Fruit fly (Drosophila melanogaster) whole organism, embryonic: ENCODE measurements around the gene Mgat4b.

Source experiments
- Antp ChIP-seq: fragments of 200-800 bp; sonication (Bioruptor generic); optimal IDR thresholded peaks from 3 replicates; lab custom pipeline; 2016; ENCODE audit warnings: missing biosample characterization, missing genetic modification characterization
- Asciz ChIP-seq: fragments of 200-800 bp; sonication (Bioruptor generic); optimal IDR thresholded peaks from 2 replicates; lab custom pipeline; 2017; ENCODE audit warnings: missing biosample characterization, mild to moderate bottlenecking, missing genetic modification characterization, missing genetic modification reagents
- CG10209 ChIP-seq: fragments of 200-800 bp; sonication (Bioruptor generic); optimal IDR thresholded peaks from 3 replicates; lab custom pipeline; 2017; ENCODE audit warnings: missing biosample characterization, mild to moderate bottlenecking, missing genetic modification characterization, missing genetic modification reagents
- CG10565 ChIP-seq: fragments of 200-800 bp; sonication (Bioruptor generic); optimal IDR thresholded peaks from 3 replicates; lab custom pipeline; 2016; ENCODE audit warnings: missing biosample characterization, mild to moderate bottlenecking, missing genetic modification characterization
- CG10979 ChIP-seq: fragments of 200-800 bp; sonication (Bioruptor generic); optimal IDR thresholded peaks from 2 replicates; lab custom pipeline; 2018; ENCODE audit warnings: missing biosample characterization, mild to moderate bottlenecking, missing genetic modification characterization, moderate library complexity
- CG11456 ChIP-seq: fragments of 200-800 bp; sonication (Bioruptor generic); IDR thresholded peaks from 3 replicates; pipeline ENCODE4 v1.3.6; 2022; ENCODE audit warnings: missing biosample characterization, missing genetic modification characterization
- CG12744 ChIP-seq: fragments of 200-800 bp; sonication (Bioruptor generic); optimal IDR thresholded peaks from 2 replicates; lab custom pipeline; 2016; ENCODE audit warnings: missing biosample characterization, missing genetic modification characterization
- CG12942 ChIP-seq: fragments of 200-800 bp; sonication (Bioruptor generic); optimal IDR thresholded peaks from 3 replicates; lab custom pipeline; 2016; ENCODE audit warnings: missing biosample characterization, missing genetic modification characterization
- CG13123 ChIP-seq: fragments of 200-800 bp; sonication (Bioruptor generic); optimal IDR thresholded peaks from 2 replicates; lab custom pipeline; 2016; ENCODE audit warnings: missing biosample characterization, missing genetic modification characterization
- CG15073 ChIP-seq: fragments of 200-800 bp; sonication (Bioruptor generic); optimal IDR thresholded peaks from 2 replicates; lab custom pipeline; 2016; ENCODE audit warnings: missing biosample characterization, missing genetic modification characterization
- CG17612 ChIP-seq: fragments of 200-800 bp; sonication (Bioruptor generic); IDR thresholded peaks from 2 replicates; pipeline ENCODE4 v1.3.6; 2022; ENCODE audit warnings: missing biosample characterization, missing genetic modification characterization
- CG17912 ChIP-seq: fragments of 200-800 bp; sonication (Bioruptor generic); optimal IDR thresholded peaks from 2 replicates; lab custom pipeline; 2018; ENCODE audit warnings: missing biosample characterization, mild to moderate bottlenecking, missing genetic modification characterization
- CG1832 ChIP-seq: fragments of 200-800 bp; sonication (Bioruptor generic); optimal IDR thresholded peaks from 2 replicates; lab custom pipeline; 2017; ENCODE audit warnings: missing biosample characterization, mild to moderate bottlenecking, missing genetic modification characterization, inconsistent platforms
- CG2889 ChIP-seq: fragments of 200-800 bp; sonication (Bioruptor generic); IDR thresholded peaks from 3 replicates; pipeline ENCODE4 v1.3.6; 2022; ENCODE audit warnings: missing biosample characterization, missing genetic modification characterization
- CG30431 ChIP-seq: fragments of 200-800 bp; sonication (Bioruptor generic); optimal IDR thresholded peaks from 2 replicates; lab custom pipeline; 2017; ENCODE audit warnings: missing biosample characterization, missing genetic modification characterization
- CG7839 ChIP-seq: fragments of 200-800 bp; sonication (Bioruptor generic); optimal IDR thresholded peaks from 3 replicates; lab custom pipeline; 2018; ENCODE audit warnings: missing biosample characterization, mild to moderate bottlenecking, missing genetic modification characterization, moderate library complexity
- CG8944 ChIP-seq: fragments of 200-800 bp; sonication (Bioruptor generic); optimal IDR thresholded peaks from 3 replicates; lab custom pipeline; 2016; ENCODE audit warnings: missing biosample characterization, missing genetic modification characterization
- CG9727 ChIP-seq: fragments of 200-800 bp; sonication (Bioruptor generic); optimal IDR thresholded peaks from 3 replicates; lab custom pipeline; 2017; ENCODE audit warnings: missing biosample characterization, mild to moderate bottlenecking, missing genetic modification characterization
- CG9817 ChIP-seq: fragments of 200-800 bp; sonication (Bioruptor generic); optimal IDR thresholded peaks from 2 replicates; lab custom pipeline; 2018; ENCODE audit warnings: missing biosample characterization, mild to moderate bottlenecking, missing genetic modification characterization, moderate library complexity
- CrebB ChIP-seq: fragments of 200-800 bp; sonication (Bioruptor generic); optimal IDR thresholded peaks from 3 replicates; lab custom pipeline; 2018; ENCODE audit warnings: missing biosample characterization, mild to moderate bottlenecking, missing genetic modification characterization
- Gug ChIP-seq: fragments of 200-800 bp; sonication (Bioruptor generic); IDR thresholded peaks from 4 replicates; pipeline ENCODE4 v1.3.6; 2022; ENCODE audit warnings: missing biosample characterization, missing genetic modification characterization
- HLH54F ChIP-seq: fragments of 200-800 bp; sonication (Bioruptor generic); optimal IDR thresholded peaks from 3 replicates; lab custom pipeline; 2016; ENCODE audit warnings: missing biosample characterization, missing genetic modification characterization
- HmgD ChIP-seq: fragments of 200-800 bp; sonication (Bioruptor generic); optimal IDR thresholded peaks from 3 replicates; lab custom pipeline; 2016; ENCODE audit warnings: missing biosample characterization, missing genetic modification characterization
- MESR4 ChIP-seq: fragments of 200-800 bp; sonication (Bioruptor generic); optimal IDR thresholded peaks from 2 replicates; lab custom pipeline; 2018; ENCODE audit warnings: missing biosample characterization, mild to moderate bottlenecking, missing genetic modification characterization, moderate library complexity
- Med ChIP-seq: fragments of 200-800 bp; sonication (Bioruptor generic); peaks from one replicate; lab custom pipeline; 2016; ENCODE audit warnings: missing biosample characterization, missing genetic modification characterization, mild to moderate bottlenecking, inconsistent platforms, moderate library complexity
- Meics ChIP-seq: fragments of 200-800 bp; sonication (Bioruptor generic); optimal IDR thresholded peaks from 2 replicates; lab custom pipeline; 2017; ENCODE audit warnings: missing biosample characterization, mild to moderate bottlenecking, missing genetic modification characterization
- Myb ChIP-seq: fragments of 200-800 bp; sonication (Bioruptor generic); optimal IDR thresholded peaks from 2 replicates; lab custom pipeline; 2016; ENCODE audit warnings: missing biosample characterization, missing genetic modification characterization
- Nf-YB ChIP-seq: fragments of 200-800 bp; sonication (Bioruptor generic); optimal IDR thresholded peaks from 3 replicates; lab custom pipeline; 2019; ENCODE audit warnings: missing biosample characterization, mild to moderate bottlenecking, missing genetic modification characterization, moderate library complexity
- Poxn ChIP-seq: fragments of 200-800 bp; sonication (Bioruptor generic); IDR thresholded peaks from 2 replicates; pipeline ENCODE4 v1.3.6; 2022; ENCODE audit warnings: missing biosample characterization, missing genetic modification characterization
- TFAM ChIP-seq: fragments of 200-800 bp; sonication (Bioruptor generic); optimal IDR thresholded peaks from 2 replicates; lab custom pipeline; 2017; ENCODE audit warnings: missing biosample characterization, missing genetic modification characterization, inconsistent platforms
- Xrp1 ChIP-seq: fragments of 200-800 bp; sonication (Bioruptor generic); IDR thresholded peaks from 2 replicates; pipeline ENCODE4 v1.3.6; 2022; ENCODE audit warnings: missing biosample characterization, missing genetic modification characterization
- corto ChIP-seq: fragments of 200-800 bp; sonication (Bioruptor generic); optimal IDR thresholded peaks from 2 replicates; lab custom pipeline; 2016; ENCODE audit warnings: missing biosample characterization, mild to moderate bottlenecking, missing genetic modification characterization, moderate library complexity
- ewg ChIP-seq: fragments of 200-800 bp; sonication (Bioruptor generic); optimal IDR thresholded peaks from 3 replicates; lab custom pipeline; 2017; ENCODE audit warnings: mild to moderate bottlenecking, missing biosample characterization, missing genetic modification reagents, missing genetic modification characterization
- gt ChIP-seq: fragments of 200-800 bp; sonication (Bioruptor generic); IDR thresholded peaks from 2 replicates; pipeline ENCODE4 v1.3.6; 2022; ENCODE audit warnings: missing biosample characterization, missing genetic modification characterization
- her ChIP-seq: fragments of 200-800 bp; sonication (Bioruptor generic); optimal IDR thresholded peaks from 2 replicates; lab custom pipeline; 2016; ENCODE audit warnings: missing biosample characterization, missing genetic modification characterization
- lbe ChIP-seq: fragments of 200-800 bp; sonication (Bioruptor generic); optimal IDR thresholded peaks from 2 replicates; lab custom pipeline; 2016; ENCODE audit warnings: missing biosample characterization, mild to moderate bottlenecking, missing genetic modification characterization
- org-1 ChIP-seq: fragments of 200-800 bp; sonication (Bioruptor generic); optimal IDR thresholded peaks from 2 replicates; lab custom pipeline; 2017; ENCODE audit warnings: missing biosample characterization, missing genetic modification characterization
- pb ChIP-seq: fragments of 200-800 bp; sonication (Bioruptor generic); optimal IDR thresholded peaks from 3 replicates; lab custom pipeline; 2016; ENCODE audit warnings: missing biosample characterization, missing genetic modification characterization
- prd ChIP-seq, 3 experiments: fragments of >200 bp in 2 of 3; fragments of 200-800 bp in 1 of 3; sonication (Bioruptor generic) in 1 of 3; optimal IDR thresholded peaks in 2 of 3; IDR thresholded peaks in 1 of 3; 2 replicates in 2 of 3; 3 replicates in 1 of 3; pipeline versions ENCODE4 v1.3.6 to Lab custom; 2017 to 2022; ENCODE audit warnings: missing biosample characterization in 1 of 3, missing genetic modification characterization in 1 of 3
- run ChIP-seq: fragments of 200-800 bp; sonication (Bioruptor generic); optimal IDR thresholded peaks from 3 replicates; lab custom pipeline; 2018; ENCODE audit warnings: missing biosample characterization, mild to moderate bottlenecking, missing genetic modification characterization
- salm ChIP-seq: fragments of 200-800 bp; sonication (Bioruptor generic); optimal IDR thresholded peaks from 2 replicates; lab custom pipeline; 2018; ENCODE audit warnings: missing biosample characterization, mild to moderate bottlenecking, missing genetic modification characterization
- shn ChIP-seq: fragments of 200-800 bp; sonication (Bioruptor generic); optimal IDR thresholded peaks from 3 replicates; lab custom pipeline; 2016; ENCODE audit warnings: missing biosample characterization, missing genetic modification characterization
- slbo ChIP-seq: fragments of 200-800 bp; sonication (Bioruptor generic); IDR thresholded peaks from 2 replicates; pipeline ENCODE4 v1.3.6; 2022; ENCODE audit warnings: missing biosample characterization, missing genetic modification characterization
- slp2 ChIP-seq: fragments of 200-800 bp; sonication (Bioruptor generic); optimal IDR thresholded peaks from 2 replicates; lab custom pipeline; 2016; ENCODE audit warnings: missing biosample characterization, missing genetic modification characterization
- tio ChIP-seq: fragments of 200-800 bp; sonication (Bioruptor generic); optimal IDR thresholded peaks from 2 replicates; lab custom pipeline; 2017; ENCODE audit warnings: missing biosample characterization, missing genetic modification characterization, inconsistent platforms
- tll ChIP-seq, 2 experiments: fragments of 200-800 bp in 1 of 2; fragments of >200 bp in 1 of 2; sonication (Bioruptor generic) in 1 of 2; optimal IDR thresholded peaks; 2 replicates each; lab custom pipeline; 2017 to 2019; ENCODE audit warnings: missing biosample characterization in 2 of 2, missing genetic modification characterization in 2 of 2, mild to moderate bottlenecking in 1 of 2, moderate library complexity in 1 of 2
- toy ChIP-seq: fragments of 200-800 bp; sonication (Bioruptor generic); IDR thresholded peaks from 2 replicates; pipeline ENCODE4 v1.3.6; 2022; ENCODE audit warnings: missing biosample characterization, missing genetic modification characterization
- vvl ChIP-seq: fragments of 200-800 bp; sonication (Bioruptor generic); IDR thresholded peaks from 2 replicates; pipeline ENCODE4 v1.3.6; 2022; ENCODE audit warnings: missing biosample characterization, missing genetic modification characterization
- zfh2 ChIP-seq: fragments of 200-800 bp; sonication (Bioruptor generic); optimal IDR thresholded peaks from 2 replicates; lab custom pipeline; 2016; ENCODE audit warnings: missing biosample characterization, missing genetic modification characterization

The Mgat4b gene

dm6 chr3L:14755951-14756723, 12.9 kb downstream of the Mgat4b start (continued):
- TF ChIP-seq toy (GFP tag; lab: Robert Waterston, UW): 0 out of 2 replicates have a peak, but pooled peaks have one; percentile 11
- no peak for TF ChIP-seq CG30431
- TF ChIP-seq shn: peak; percentile 72
- peak; percentile 27 for TF ChIP-seq CG10565 (GFP tag; lab: Kevin White, UChicago)
- peak; percentile 42 for TF ChIP-seq Myb (GFP tag; lab: Kevin White, UChicago)
- peak; percentile 57 for TF ChIP-seq Poxn (GFP tag; lab: Robert Waterston, UW)
- peak; percentile 91 for TF ChIP-seq Med (GFP tag; lab: Kevin White, UChicago)
- peak; percentile 67 for TF ChIP-seq salm (tag; lab: Kevin White, UChicago)
- TF ChIP-seq run (tag; lab: Kevin White, UChicago): peak; percentile 85
- peak; percentile 70 for TF ChIP-seq vvl (GFP tag; lab: Robert Waterston, UW)
- no peak for TF ChIP-seq tll (GFP tag; optimal IDR thresholded peaks at IDR 0.05; lab: Kevin White, UChicago)
- TF ChIP-seq Nf-YB (GFP tag; lab: Kevin White, UChicago): peak; percentile 59
- TF ChIP-seq prd (optimal IDR thresholded peaks at IDR 0.05; lab: Kevin White, UChicago): no peak
- TF ChIP-seq prd (GFP tag; IDR thresholded peaks at IDR 0.05; lab: Robert Waterston, UW): peak; percentile 88
- peak; percentile 57 for TF ChIP-seq ewg (GFP tag; lab: Kevin White, UChicago)
- peak; percentile 73 for TF ChIP-seq CG8944
- peak; percentile 87 for TF ChIP-seq HLH54F (GFP tag; lab: Kevin White, UChicago)
- TF ChIP-seq CG1832 (GFP tag; lab: Kevin White, UChicago): peak; percentile 96
- TF ChIP-seq CG11456 (GFP tag; lab: Robert Waterston, UW): peak; percentile 87
- peak; percentile 87 for TF ChIP-seq org-1 (GFP tag; lab: Kevin White, UChicago)
- TF ChIP-seq pb (GFP tag; lab: Kevin White, UChicago): no peak
- peak; percentile 63 for TF ChIP-seq CG12942 (GFP tag; lab: Kevin White, UChicago)
- TF ChIP-seq CG17912: no peak
- TF ChIP-seq CG9817 (tag; lab: Kevin White, UChicago): no peak
- TF ChIP-seq CG7839 (tag; lab: Kevin White, UChicago): peak; percentile 94
- TF ChIP-seq CG10209 (GFP tag; lab: Kevin White, UChicago): peak; percentile 93
- TF ChIP-seq zfh2: peak; percentile 82
- peak; percentile 72 for TF ChIP-seq Xrp1
- peak; percentile 77 for TF ChIP-seq Antp (GFP tag; lab: Kevin White, UChicago)
- peak; percentile 75 for TF ChIP-seq slp2 (GFP tag; lab: Kevin White, UChicago)
- TF ChIP-seq HmgD (GFP tag; lab: Kevin White, UChicago): no peak
- no peak for TF ChIP-seq MESR4
- TF ChIP-seq corto: peak; percentile 33
- peak; percentile 72; the same call in 1 of the 3 replicates for TF ChIP-seq CG2889 (GFP tag; lab: Robert Waterston, UW)
- peak; percentile 84; the same call in 3 of the 4 replicates for TF ChIP-seq Gug (GFP tag; lab: Robert Waterston, UW)
- TF ChIP-seq CG9727 (GFP tag; lab: Kevin White, UChicago): peak; percentile 93
- peak; percentile 75 for TF ChIP-seq CG12744
- peak; percentile 93 for TF ChIP-seq Meics (GFP tag; lab: Kevin White, UChicago)
- TF ChIP-seq CG13123 (GFP tag; lab: Kevin White, UChicago): peak; percentile 14
- TF ChIP-seq CG15073 (GFP tag; lab: Kevin White, UChicago): peak; percentile 37
- TF ChIP-seq lbe (GFP tag; lab: Kevin White, UChicago): no peak
- peak; percentile 77 for TF ChIP-seq CG10979 (tag; lab: Kevin White, UChicago)
- no peak for TF ChIP-seq her
- TF ChIP-seq gt (GFP tag; lab: Robert Waterston, UW): 0 out of 2 replicates have a peak, but pooled peaks have one; percentile 15
- TF ChIP-seq CG17612 (GFP tag; lab: Robert Waterston, UW): no peak
- peak; percentile 3 for TF ChIP-seq TFAM (GFP tag; lab: Kevin White, UChicago)
- peak; percentile 85 for TF ChIP-seq Asciz (GFP tag; lab: Kevin White, UChicago)
- no peak for TF ChIP-seq CrebB (tag; lab: Kevin White, UChicago)
- peak; percentile 92 for TF ChIP-seq slbo
- TF ChIP-seq tio (GFP tag; lab: Kevin White, UChicago): peak; percentile 89
